Worm (Caenorhabditis elegans) whole organism, L2 larva: ENCODE results near the gene B0303.11.

Experiments used
- C34F6.9 ChIP-seq: fragments of 150-350 bp; optimal IDR thresholded peaks from 2 replicates; lab custom pipeline; 2014; ENCODE audit warnings: missing biosample characterization, missing genetic modification characterization
- F13H6.1 ChIP-seq: sonication (generic microtip); optimal IDR thresholded peaks from 2 replicates; lab custom pipeline; 2016; ENCODE audit warnings: missing genetic modification characterization, missing compliant biosample characterization
- R02D3.7 ChIP-seq: fragments of 150-350 bp; optimal IDR thresholded peaks from 2 replicates; lab custom pipeline; 2014; ENCODE audit warnings: missing biosample characterization, missing genetic modification characterization
- Y55F3AM.14 ChIP-seq: fragments of 200-800 bp; sonication (Bioruptor generic); optimal IDR thresholded peaks from 2 replicates; lab custom pipeline; 2018; ENCODE audit warnings: mild to moderate bottlenecking, missing genetic modification characterization, missing compliant biosample characterization
- ZK546.5 ChIP-seq: sonication (generic microtip); optimal IDR thresholded peaks from 2 replicates; lab custom pipeline; 2017; ENCODE audit warnings: missing biosample characterization, missing genetic modification characterization
- aly-2 ChIP-seq: fragments of 150-350 bp; optimal IDR thresholded peaks from 2 replicates; lab custom pipeline; 2014; ENCODE audit warnings: missing biosample characterization, missing genetic modification characterization
- ama-1 ChIP-seq: fragments of 150-350 bp; optimal IDR thresholded peaks from 2 replicates; lab custom pipeline; 2018; ENCODE audit warnings: inconsistent platforms
- ceh-82 ChIP-seq: fragments of 150-350 bp; optimal IDR thresholded peaks from 2 replicates; lab custom pipeline; 2014; ENCODE audit warnings: missing biosample characterization, missing genetic modification characterization
- crh-2 ChIP-seq: sonication (generic microtip); optimal IDR thresholded peaks from 2 replicates; lab custom pipeline; 2017; ENCODE audit warnings: missing biosample characterization, missing genetic modification characterization
- dmd-4 ChIP-seq: sonication (generic microtip); optimal IDR thresholded peaks from 2 replicates; lab custom pipeline; 2017; ENCODE audit warnings: missing biosample characterization, missing genetic modification characterization
- egl-27 ChIP-seq: sonication (generic microtip); optimal IDR thresholded peaks from 3 replicates; lab custom pipeline; 2017; ENCODE audit warnings: missing biosample characterization, missing genetic modification reagents, missing genetic modification characterization
- fos-1 ChIP-seq: fragments of 150-350 bp; optimal IDR thresholded peaks from 2 replicates; lab custom pipeline; 2014; ENCODE audit warnings: missing biosample characterization, missing genetic modification characterization
- gmeb-1 ChIP-seq: fragments of 150-350 bp; optimal IDR thresholded peaks from 2 replicates; lab custom pipeline; 2014; ENCODE audit warnings: missing biosample characterization, missing genetic modification characterization
- lin-11 ChIP-seq: fragments of 150-350 bp; sonication (generic microtip); optimal IDR thresholded peaks from 2 replicates; lab custom pipeline; 2014; ENCODE audit warnings: missing biosample characterization, missing genetic modification characterization, inconsistent platforms, mixed read lengths
- lin-39 ChIP-seq: fragments of 150-350 bp; optimal IDR thresholded peaks from 2 replicates; lab custom pipeline; 2014; ENCODE audit warnings: missing biosample characterization, missing genetic modification reagents, missing genetic modification characterization
- lsy-2 ChIP-seq, 2 experiments: fragments of 150-350 bp in 1 of 2; sonication (generic microtip) in 1 of 2; optimal IDR thresholded peaks; 2 replicates each; lab custom pipeline; 2014 to 2017; ENCODE audit warnings: missing biosample characterization in 2 of 2, missing genetic modification characterization in 2 of 2
- mab-5 ChIP-seq: fragments of 150-350 bp; optimal IDR thresholded peaks from 2 replicates; lab custom pipeline; 2014; ENCODE audit warnings: missing biosample characterization, missing genetic modification characterization
- mbf-1 ChIP-seq: sonication (generic microtip); optimal IDR thresholded peaks from 2 replicates; lab custom pipeline; 2017; ENCODE audit warnings: missing biosample characterization, missing genetic modification characterization
- mdl-1 ChIP-seq, 2 experiments: fragments of 150-350 bp in 1 of 2; sonication (generic microtip) in 1 of 2; optimal IDR thresholded peaks; 2 replicates each; lab custom pipeline; 2017; ENCODE audit warnings: missing biosample characterization in 2 of 2, missing genetic modification characterization in 2 of 2
- nhr-10 ChIP-seq: sonication (generic microtip); optimal IDR thresholded peaks from 2 replicates; lab custom pipeline; 2017; ENCODE audit warnings: missing biosample characterization, missing genetic modification characterization
- nhr-11 ChIP-seq: fragments of 150-350 bp; optimal IDR thresholded peaks from 2 replicates; lab custom pipeline; 2014; ENCODE audit warnings: missing biosample characterization, missing genetic modification characterization
- nhr-129 ChIP-seq: fragments of 150-350 bp; optimal IDR thresholded peaks from 2 replicates; lab custom pipeline; 2014; ENCODE audit warnings: missing biosample characterization, missing genetic modification characterization
- nhr-21 ChIP-seq: fragments of 150-350 bp; optimal IDR thresholded peaks from 2 replicates; lab custom pipeline; 2014; ENCODE audit warnings: missing biosample characterization, missing genetic modification characterization
- nhr-23 ChIP-seq: fragments of 150-350 bp; optimal IDR thresholded peaks from 2 replicates; lab custom pipeline; 2014; ENCODE audit warnings: missing biosample characterization, missing genetic modification reagents, missing genetic modification characterization
- nhr-237 ChIP-seq: fragments of 150-350 bp; optimal IDR thresholded peaks from 2 replicates; lab custom pipeline; 2014; ENCODE audit warnings: missing biosample characterization, missing genetic modification characterization
- nhr-25 ChIP-seq: fragments of 150-350 bp; sonication (generic microtip); optimal IDR thresholded peaks from 3 replicates; lab custom pipeline; 2014; ENCODE audit warnings: missing biosample characterization, missing genetic modification characterization
- nhr-6 ChIP-seq: fragments of 150-350 bp; optimal IDR thresholded peaks from 2 replicates; lab custom pipeline; 2014; ENCODE audit warnings: missing biosample characterization, missing genetic modification characterization
- nhr-77 ChIP-seq: fragments of 150-350 bp; optimal IDR thresholded peaks from 2 replicates; lab custom pipeline; 2014; ENCODE audit warnings: missing biosample characterization, missing genetic modification characterization
- peb-1 ChIP-seq: fragments of 150-350 bp; optimal IDR thresholded peaks from 2 replicates; lab custom pipeline; 2014; ENCODE audit warnings: missing biosample characterization, missing genetic modification characterization
- sem-4 ChIP-seq: fragments of 150-350 bp; optimal IDR thresholded peaks from 2 replicates; lab custom pipeline; 2014; ENCODE audit warnings: missing biosample characterization, missing genetic modification reagents, missing genetic modification characterization
- skn-1 ChIP-seq: sonication (generic microtip); optimal IDR thresholded peaks from 2 replicates; lab custom pipeline; 2017; ENCODE audit warnings: missing biosample characterization, missing genetic modification characterization
- sma-3 ChIP-seq: sonication (generic microtip); optimal IDR thresholded peaks from 2 replicates; lab custom pipeline; 2016; ENCODE audit warnings: missing genetic modification reagents, missing genetic modification characterization, missing compliant biosample characterization
- sma-9 ChIP-seq, 2 experiments: fragments of 150-350 bp in 1 of 2; sonication (generic microtip) in 1 of 2; optimal IDR thresholded peaks; 2 replicates each; lab custom pipeline; 2014 to 2016; ENCODE audit warnings: missing genetic modification characterization in 2 of 2, mild to moderate bottlenecking in 1 of 2, missing biosample characterization in 1 of 2, missing compliant biosample characterization in 1 of 2, missing genetic modification reagents in 1 of 2, moderate library complexity in 1 of 2
- snpc-4 ChIP-seq: fragments of 150-350 bp; optimal IDR thresholded peaks from 2 replicates; lab custom pipeline; 2014; ENCODE audit warnings: missing biosample characterization, missing genetic modification characterization
- unc-55 ChIP-seq: fragments of 150-350 bp; sonication (generic microtip); optimal IDR thresholded peaks from 3 replicates; lab custom pipeline; 2014; ENCODE audit warnings: missing biosample characterization, missing genetic modification reagents, missing genetic modification characterization
- zag-1 ChIP-seq: fragments of 150-350 bp; optimal IDR thresholded peaks from 2 replicates; lab custom pipeline; 2014; ENCODE audit warnings: missing biosample characterization, missing genetic modification characterization
- ztf-11 ChIP-seq: sonication (generic microtip); optimal IDR thresholded peaks from 2 replicates; lab custom pipeline; 2017; ENCODE audit warnings: missing biosample characterization, missing genetic modification characterization

The B0303.11 gene

ce11 chrIII:8657676-8658366, 52.4 kb downstream of the B0303.11 start:
- TF ChIP-seq sem-4 (tag; lab: Kevin White, UChicago) (no peak), mbf-1 (tag; lab: Kevin White, UChicago) (no peak), nhr-23 (tag; lab: Kevin White, UChicago) (no peak), crh-2 (tag; lab: Kevin White, UChicago) (no peak), Y55F3AM.14 (GFP tag; lab: Kevin White, UChicago) (no peak), lsy-2 (tag; optimal IDR thresholded peaks at IDR 0.05; lab: Kevin White, UChicago) (no peak), R02D3.7 (tag; lab: Kevin White, UChicago) (no peak), nhr-129 (tag; lab: Kevin White, UChicago) (no peak), nhr-77 (tag; lab: Kevin White, UChicago) (no peak)

ce11 chrIII:8656957-8657356, 53.3 kb downstream of the B0303.11 start:
- no peak for TF ChIP-seq ama-1
- TF ChIP-seq crh-2 (tag; lab: Kevin White, UChicago): peak; percentile 68
- TF ChIP-seq egl-27: no peak
- peak; percentile 76 for TF ChIP-seq fos-1 (tag; lab: Kevin White, UChicago)
- no peak for TF ChIP-seq unc-55 (GFP tag; lab: Kevin White, UChicago)
- no peak for TF ChIP-seq nhr-11 (tag; lab: Kevin White, UChicago)
- TF ChIP-seq mdl-1 (tag; optimal IDR thresholded peaks at IDR 0.05; lab: Kevin White, UChicago): no peak
- TF ChIP-seq aly-2 (tag; lab: Kevin White, UChicago): no peak
- TF ChIP-seq sma-9 (GFP tag; optimal IDR thresholded peaks at IDR 0.05; lab: Kevin White, UChicago): peak; percentile 90
- TF ChIP-seq sma-9 (tag; optimal IDR thresholded peaks at IDR 0.05; lab: Kevin White, UChicago): no peak
- TF ChIP-seq sem-4 (tag; lab: Kevin White, UChicago): no peak
- peak; percentile 60 for TF ChIP-seq skn-1 (tag; lab: Kevin White, UChicago)
- no peak for TF ChIP-seq ceh-82 (tag; lab: Kevin White, UChicago)
- TF ChIP-seq zag-1: no peak
- no peak for TF ChIP-seq dmd-4 (tag; lab: Kevin White, UChicago)
- TF ChIP-seq peb-1: no peak
- TF ChIP-seq gmeb-1 (tag; lab: Kevin White, UChicago): peak; percentile 55
- TF ChIP-seq C34F6.9: no peak
- no peak for TF ChIP-seq mab-5 (tag; lab: Kevin White, UChicago)
- TF ChIP-seq snpc-4 (tag; lab: Kevin White, UChicago): no peak
- no peak for TF ChIP-seq nhr-21
- no peak for TF ChIP-seq nhr-25 (tag; lab: Kevin White, UChicago)
- no peak for TF ChIP-seq ZK546.5 (tag; lab: Kevin White, UChicago)
- TF ChIP-seq lin-39 (tag; lab: Kevin White, UChicago): no peak
- TF ChIP-seq nhr-6 (tag; lab: Kevin White, UChicago): no peak
- peak in 1 of 2 experiments; percentile 8 for TF ChIP-seq lsy-2 (tag; optimal IDR thresholded peaks at IDR 0.05; lab: Kevin White, UChicago)
- TF ChIP-seq nhr-237 (tag; lab: Kevin White, UChicago): no peak
- TF ChIP-seq nhr-23 (tag; lab: Kevin White, UChicago): no peak
- no peak for TF ChIP-seq nhr-10 (tag; lab: Kevin White, UChicago)
- TF ChIP-seq F13H6.1: peak; percentile 53
- TF ChIP-seq R02D3.7 (tag; lab: Kevin White, UChicago): no peak
- peak; percentile 55 for TF ChIP-seq sma-3 (GFP tag; lab: Kevin White, UChicago)
- no peak for TF ChIP-seq ztf-11 (tag; lab: Kevin White, UChicago)

- TF ChIP-seq nhr-21 (no peak), lin-11 (tag; lab: Kevin White, UChicago) (no peak), C34F6.9 (no peak), sma-9 (GFP tag; optimal IDR thresholded peaks at IDR 0.05; lab: Kevin White, UChicago) (no peak), sma-9 (tag; optimal IDR thresholded peaks at IDR 0.05; lab: Kevin White, UChicago) (no peak), mbf-1 (tag; lab: Kevin White, UChicago) (no peak), sem-4 (tag; lab: Kevin White, UChicago) (no peak), crh-2 (tag; lab: Kevin White, UChicago) (peak; percentile 71)
Observed at ce11 chrIII:8656055-8656454, 54.2 kb downstream of the B0303.11 start.
